Worm (Caenorhabditis elegans) whole organism, L4/young adult: ENCODE measurements around the gene F14B8.4.
A peak's percentile ranks its signal among the peaks of the same experiment; 100 is the strongest.
"Not testable (repeated sequence)": the region's sequence is repeated elsewhere in the genome, so short reads cannot be mapped to it uniquely, and the experiment has no call there.

Source experiments
- W03F9.2 ChIP-seq: fragments of 150-350 bp; optimal IDR thresholded peaks from 2 replicates; lab custom pipeline; 2014; ENCODE audit warnings: missing biosample characterization, missing genetic modification characterization
- dao-5 ChIP-seq: sonication (generic microtip); optimal IDR thresholded peaks from 2 replicates; lab custom pipeline; 2016; ENCODE audit warnings: missing genotype, missing genetic modification characterization, moderate library complexity, missing compliant biosample characterization
- him-1 ChIP-seq: sonication (generic microtip); optimal IDR thresholded peaks from 2 replicates; lab custom pipeline; 2016; ENCODE audit warnings: missing genotype, missing genetic modification reagents, missing genetic modification characterization, missing compliant biosample characterization

The F14B8.4 gene

DNA sequence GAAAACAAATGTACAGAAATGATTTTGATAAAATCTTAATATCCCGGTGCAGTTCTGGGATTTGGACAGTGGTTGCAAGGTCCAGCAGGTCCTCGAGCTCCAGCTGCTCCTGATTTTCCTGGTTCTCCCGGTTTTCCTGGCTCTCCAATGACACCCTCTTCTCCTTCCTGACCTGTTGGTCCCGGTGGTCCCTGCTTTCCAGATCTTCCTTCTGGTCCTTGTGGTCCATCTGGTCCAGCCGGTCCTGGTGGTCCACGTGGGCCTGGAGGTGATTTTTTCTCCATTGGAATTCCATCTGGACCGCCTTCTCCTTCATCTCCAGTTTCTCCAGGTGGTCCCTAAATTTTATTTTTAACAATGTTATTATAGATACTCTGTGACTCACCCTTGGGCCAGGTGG lies 24.5 kb downstream of the F14B8.4 start:
- TF ChIP-seq W03F9.2: no peak
- TF ChIP-seq him-1: no peak
- TF ChIP-seq dao-5 (tag; lab: Kevin White, UChicago): no peak

DNA sequence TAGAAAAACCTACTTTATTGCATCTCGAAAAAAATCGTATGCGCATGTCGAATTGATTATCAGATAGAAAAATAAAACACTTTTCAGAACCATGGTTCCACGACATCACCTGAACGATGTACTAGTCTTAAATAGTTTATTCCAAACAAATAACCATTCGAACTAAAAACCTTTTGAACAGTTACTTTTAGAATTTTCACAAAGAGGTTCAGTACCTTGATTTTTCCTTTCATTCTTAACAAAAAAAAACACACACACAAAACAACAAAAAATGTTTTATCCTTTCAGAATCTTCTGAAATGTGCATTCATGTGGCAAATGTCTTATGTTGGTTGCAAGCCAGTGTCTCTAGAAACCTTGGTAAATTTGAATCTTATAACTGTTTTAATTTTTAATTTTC lies 25.0 kb downstream of the F14B8.4 start, which contains the start of gene F41C6.4:
Gene F41C6.4, minus strand, starts transcription at position 101 of the 400 bp plus-strand sequence.
- TF ChIP-seq dao-5 (tag; lab: Kevin White, UChicago): no peak
- no peak for TF ChIP-seq him-1
- no peak for TF ChIP-seq W03F9.2

DNA sequence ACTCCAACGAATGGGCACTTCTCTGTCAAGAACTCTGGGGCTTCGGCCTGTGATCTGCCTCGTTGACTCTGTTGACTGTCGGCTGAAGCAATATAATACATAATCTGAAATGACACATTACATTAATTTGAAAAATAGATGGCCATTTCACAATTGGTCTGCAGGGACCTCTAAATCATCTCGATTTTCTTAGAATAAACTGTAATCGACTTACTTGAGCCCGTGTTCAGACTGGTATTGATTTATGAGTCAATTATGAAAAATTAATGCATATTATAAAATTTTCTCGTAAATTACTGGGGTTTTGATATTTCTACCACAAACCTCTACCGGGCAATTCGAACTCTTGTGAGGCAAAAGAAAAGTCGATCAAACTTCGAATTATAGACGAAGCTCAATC lies 31.1 kb downstream of the F14B8.4 start, which contains the start of gene C53B7.6:
Gene C53B7.6, minus strand, starts transcription at position 101 of the 400 bp plus-strand sequence.
- not testable (repeated sequence) for TF ChIP-seq him-1; W03F9.2; dao-5 (tag; lab: Kevin White, UChicago)

- no peak for TF ChIP-seq him-1
- TF ChIP-seq dao-5 (tag; lab: Kevin White, UChicago): peak; percentile 85
- peak; percentile 47 for TF ChIP-seq W03F9.2
Measured at ce11 chrX:6867707-6868106, 32.0 kb downstream of the F14B8.4 start.

DNA sequence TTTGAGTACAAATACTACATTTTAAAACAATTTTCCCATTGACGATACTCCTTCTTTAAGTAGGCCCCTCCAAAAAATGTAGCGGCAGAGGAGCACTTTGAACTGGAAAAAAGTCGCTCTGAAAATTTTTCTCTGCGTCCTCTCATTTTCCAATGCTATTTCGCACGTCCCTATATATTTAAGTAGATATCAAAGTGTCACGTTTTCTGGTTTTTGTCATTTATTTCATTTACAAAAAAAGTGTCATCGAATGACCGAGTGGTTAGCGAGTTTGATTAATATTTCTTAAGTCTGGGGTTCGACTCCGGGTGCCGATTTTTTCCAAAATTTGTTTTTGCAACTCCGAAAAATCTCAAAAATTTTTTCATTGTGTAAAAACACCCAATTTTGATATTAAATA lies 32.8 kb downstream of the F14B8.4 start:
- no peak for TF ChIP-seq W03F9.2
- TF ChIP-seq him-1: no peak
- no peak for TF ChIP-seq dao-5 (tag; lab: Kevin White, UChicago)

- TF ChIP-seq dao-5 (tag; lab: Kevin White, UChicago) (no peak), him-1 (no peak), W03F9.2 (no peak)
Measured at ce11 chrX:6865839-6866238, 33.9 kb downstream of the F14B8.4 start, which contains the start of gene odr-10. Gene odr-10, minus strand, starts transcription at chrX:6865939.

ce11 chrX:6863032-6863431 lies 36.7 kb downstream of the F14B8.4 start, which contains the start of gene nep-4:
Gene nep-4, minus strand, starts transcription at chrX:6863424.
- TF ChIP-seq him-1 (no peak), dao-5 (tag; lab: Kevin White, UChicago) (no peak), W03F9.2 (no peak)

- TF ChIP-seq W03F9.2 (no peak), him-1 (no peak)
Measured at ce11 chrX:6861564-6861963, 38.2 kb downstream of the F14B8.4 start.

- TF ChIP-seq dao-5 (tag; lab: Kevin White, UChicago) (no peak), him-1 (no peak), W03F9.2 (no peak)
Measured at ce11 chrX:6856793-6857192, 43.0 kb downstream of the F14B8.4 start.

DNA sequence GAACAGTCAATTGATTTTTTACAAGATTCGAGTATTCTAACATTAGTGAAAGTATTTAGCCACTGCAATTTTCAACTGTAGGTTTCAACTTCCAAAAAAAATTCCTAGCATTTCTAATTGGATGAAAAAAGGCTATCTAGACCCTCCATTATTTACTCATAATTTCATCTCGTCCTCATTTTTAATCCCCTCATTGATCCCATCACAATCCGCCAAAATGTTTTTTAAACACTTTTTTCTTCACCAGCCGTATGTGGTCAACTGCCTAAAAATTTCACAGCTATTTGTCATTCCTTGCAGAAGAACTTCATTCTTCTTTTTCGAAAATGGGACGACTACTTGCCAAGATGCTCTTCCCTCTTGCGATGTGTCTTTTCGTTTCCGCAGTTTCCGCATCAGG lies 46.4 kb downstream of the F14B8.4 start, which contains the start of gene rig-3:
Gene rig-3, plus strand, starts transcription at position 301 of the 400 bp plus-strand sequence.
- TF ChIP-seq him-1: no peak
- no peak for TF ChIP-seq W03F9.2
- no peak for TF ChIP-seq dao-5 (tag; lab: Kevin White, UChicago)

DNA sequence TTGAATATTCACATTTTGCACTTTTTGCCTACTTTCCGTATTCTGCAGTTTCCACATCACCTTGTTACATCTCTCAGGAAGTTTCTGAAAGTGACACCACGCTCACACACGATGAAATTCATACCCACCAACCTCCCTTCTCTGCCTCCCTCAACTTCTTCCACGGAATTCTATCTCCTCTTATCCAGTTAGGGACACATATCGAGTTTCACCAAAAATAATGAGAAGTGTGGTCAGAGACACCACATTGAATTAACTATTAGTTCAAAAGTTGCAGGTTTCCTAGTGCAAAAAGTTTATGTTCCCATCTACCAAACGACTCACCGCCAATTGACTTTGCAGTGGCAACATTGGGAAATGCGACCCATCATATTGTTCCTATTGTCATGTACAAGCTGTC lies 49.3 kb downstream of the F14B8.4 start:
- TF ChIP-seq him-1 (no peak), W03F9.2 (no peak), dao-5 (tag; lab: Kevin White, UChicago) (no peak)
